Fruit fly (Drosophila melanogaster) whole organism, prepupa: ENCODE data around the gene CG6481.

ENCODE experiments used
- CG10631 ChIP-seq: fragments of 200-800 bp; sonication (Bioruptor generic); optimal IDR thresholded peaks from 2 replicates; lab custom pipeline; 2016; ENCODE audit warnings: missing biosample characterization, missing genetic modification characterization
- CG10669 ChIP-seq: fragments of 200-800 bp; sonication (Bioruptor generic); optimal IDR thresholded peaks from 3 replicates; lab custom pipeline; 2018; ENCODE audit warnings: missing biosample characterization, mild to moderate bottlenecking, missing genetic modification characterization, moderate library complexity
- CG15336 ChIP-seq: fragments of 200-800 bp; sonication (Bioruptor generic); IDR thresholded peaks from 2 replicates; pipeline ENCODE4 v1.3.6; 2022; ENCODE audit warnings: missing biosample characterization, missing genetic modification characterization
- CG1621 ChIP-seq: fragments of 200-800 bp; sonication (Bioruptor generic); optimal IDR thresholded peaks from 3 replicates; lab custom pipeline; 2018; ENCODE audit warnings: missing biosample characterization, mild to moderate bottlenecking, missing genetic modification characterization
- CG3032 ChIP-seq: fragments of 200-800 bp; optimal IDR thresholded peaks from 2 replicates; lab custom pipeline; 2019; ENCODE audit warnings: missing biosample characterization, mild to moderate bottlenecking, missing genetic modification characterization, moderate library complexity
- CG31627 ChIP-seq: fragments of 200-800 bp; sonication (Bioruptor generic); optimal IDR thresholded peaks from 3 replicates; lab custom pipeline; 2016; ENCODE audit warnings: missing biosample characterization, missing genetic modification characterization
- CG32006 ChIP-seq: fragments of 200-800 bp; sonication (Bioruptor generic); optimal IDR thresholded peaks from 3 replicates; lab custom pipeline; 2017; ENCODE audit warnings: missing biosample characterization, mild to moderate bottlenecking, missing genetic modification characterization
- CG34406 ChIP-seq: fragments of 200-800 bp; sonication (Bioruptor generic); optimal IDR thresholded peaks from 3 replicates; lab custom pipeline; 2016; ENCODE audit warnings: missing biosample characterization, missing genetic modification characterization
- CG4318 ChIP-seq: fragments of 200-800 bp; sonication (Bioruptor generic); optimal IDR thresholded peaks from 3 replicates; lab custom pipeline; 2017; ENCODE audit warnings: missing biosample characterization, mild to moderate bottlenecking, missing genetic modification characterization
- CG6163 ChIP-seq: fragments of 200-800 bp; sonication (Bioruptor generic); IDR thresholded peaks from 3 replicates; pipeline ENCODE4 v1.3.6; 2022; ENCODE audit warnings: missing biosample characterization, missing genetic modification characterization
- CG6276 ChIP-seq: fragments of 200-800 bp; sonication (Bioruptor generic); optimal IDR thresholded peaks from 2 replicates; lab custom pipeline; 2017; ENCODE audit warnings: missing biosample characterization, mild to moderate bottlenecking, missing genetic modification characterization
- CG6792 ChIP-seq: fragments of 200-800 bp; sonication (Bioruptor generic); optimal IDR thresholded peaks from 3 replicates; lab custom pipeline; 2016; ENCODE audit warnings: missing biosample characterization, missing genetic modification characterization
- CG7368 ChIP-seq: fragments of 200-800 bp; sonication (Bioruptor generic); optimal IDR thresholded peaks from 3 replicates; lab custom pipeline; 2016; ENCODE audit warnings: missing biosample characterization, missing genetic modification characterization
- CG8119 ChIP-seq: fragments of 200-800 bp; sonication (Bioruptor generic); IDR thresholded peaks from 3 replicates; pipeline ENCODE4 v1.3.6; 2022; ENCODE audit warnings: missing biosample characterization, missing genetic modification characterization
- CG8632 ChIP-seq: fragments of 200-800 bp; sonication (Bioruptor generic); optimal IDR thresholded peaks from 3 replicates; lab custom pipeline; 2016; ENCODE audit warnings: missing biosample characterization, missing genetic modification characterization
- Eip78C ChIP-seq: fragments of 200-800 bp; sonication (Bioruptor generic); peaks from one replicate; lab custom pipeline; 2016; ENCODE audit warnings: missing biosample characterization, missing genetic modification characterization
- Eip93F ChIP-seq: fragments of 200-800 bp; sonication (Bioruptor generic); optimal IDR thresholded peaks from 2 replicates; lab custom pipeline; 2016; ENCODE audit warnings: missing biosample characterization, mild to moderate bottlenecking, missing genetic modification characterization
- Ets21C ChIP-seq: fragments of 200-800 bp; sonication (Bioruptor generic); optimal IDR thresholded peaks from 3 replicates; lab custom pipeline; 2016; ENCODE audit warnings: missing biosample characterization, missing genetic modification characterization
- Gug ChIP-seq: fragments of 200-800 bp; sonication (Bioruptor generic); IDR thresholded peaks from 2 replicates; pipeline ENCODE4 v1.3.6; 2022; ENCODE audit warnings: missing biosample characterization, missing genetic modification characterization
- Hr38 ChIP-seq: sonication (Bioruptor generic); optimal IDR thresholded peaks from 2 replicates; lab custom pipeline; 2016; ENCODE audit warnings: missing biosample characterization, missing genetic modification characterization
- Hr39 ChIP-seq: fragments of 200-800 bp; sonication (Bioruptor generic); optimal IDR thresholded peaks from 2 replicates; lab custom pipeline; 2016; ENCODE audit warnings: missing biosample characterization, missing genetic modification characterization
- Hr4 ChIP-seq: fragments of 200-800 bp; sonication (Bioruptor generic); optimal IDR thresholded peaks from 3 replicates; lab custom pipeline; 2016; ENCODE audit warnings: missing biosample characterization, missing genetic modification characterization
- Lpt ChIP-seq: fragments of 200-800 bp; sonication (Bioruptor generic); optimal IDR thresholded peaks from 3 replicates; lab custom pipeline; 2016; ENCODE audit warnings: missing biosample characterization, missing genetic modification characterization
- Met ChIP-seq: fragments of 200-800 bp; sonication (Bioruptor generic); optimal IDR thresholded peaks from 3 replicates; lab custom pipeline; 2016; ENCODE audit warnings: missing biosample characterization, missing genetic modification characterization
- OdsH ChIP-seq: fragments of 200-800 bp; sonication (Bioruptor generic); optimal IDR thresholded peaks from 3 replicates; lab custom pipeline; 2016; ENCODE audit warnings: missing biosample characterization, missing genetic modification characterization
- Smox ChIP-seq: fragments of 200-800 bp; sonication (Bioruptor generic); optimal IDR thresholded peaks from 3 replicates; lab custom pipeline; 2016; ENCODE audit warnings: missing biosample characterization, missing genetic modification characterization
- Sox15 ChIP-seq: fragments of 200-800 bp; sonication (Bioruptor generic); optimal IDR thresholded peaks from 3 replicates; lab custom pipeline; 2016; ENCODE audit warnings: missing biosample characterization, missing genetic modification characterization
- acj6 ChIP-seq: fragments of 200-800 bp; sonication (Bioruptor generic); optimal IDR thresholded peaks from 3 replicates; lab custom pipeline; 2016; ENCODE audit warnings: missing biosample characterization, missing genetic modification characterization
- cyc ChIP-seq: fragments of 200-800 bp; sonication (Bioruptor generic); optimal IDR thresholded peaks from 3 replicates; lab custom pipeline; 2016; ENCODE audit warnings: missing biosample characterization, missing genetic modification characterization
- dac ChIP-seq: fragments of 200-800 bp; sonication (Bioruptor generic); optimal IDR thresholded peaks from 2 replicates; lab custom pipeline; 2017; ENCODE audit warnings: missing biosample characterization, mild to moderate bottlenecking, missing genetic modification characterization
- dsx ChIP-seq: fragments of 200-800 bp; optimal IDR thresholded peaks from 3 replicates; lab custom pipeline; 2019; ENCODE audit warnings: missing biosample characterization, mild to moderate bottlenecking, missing genetic modification characterization, moderate library complexity; ENCODE audit not compliant: poor library complexity, severe bottlenecking
- eg ChIP-seq: fragments of 200-800 bp; sonication (Bioruptor generic); IDR thresholded peaks from 3 replicates; pipeline ENCODE4 v1.3.6; 2022; ENCODE audit warnings: missing biosample characterization, missing genetic modification characterization
- esn ChIP-seq: fragments of 200-800 bp; sonication (Bioruptor generic); optimal IDR thresholded peaks from 2 replicates; lab custom pipeline; 2016; ENCODE audit warnings: missing biosample characterization, mild to moderate bottlenecking, missing genetic modification characterization, moderate library complexity
- fkh ChIP-seq: fragments of 200-800 bp; sonication (Bioruptor generic); optimal IDR thresholded peaks from 3 replicates; lab custom pipeline; 2017; ENCODE audit warnings: missing biosample characterization, mild to moderate bottlenecking, missing genetic modification characterization, moderate library complexity
- net ChIP-seq: fragments of 200-800 bp; sonication (Bioruptor generic); optimal IDR thresholded peaks from 3 replicates; lab custom pipeline; 2016; ENCODE audit warnings: missing biosample characterization, missing genetic modification characterization
- pdm3 ChIP-seq: fragments of 200-800 bp; sonication (Bioruptor generic); optimal IDR thresholded peaks from 3 replicates; lab custom pipeline; 2016; ENCODE audit warnings: missing biosample characterization, missing genetic modification characterization
- salr ChIP-seq, 2 experiments: fragments of 200-800 bp; sonication (Bioruptor generic); optimal IDR thresholded peaks; 3 replicates each; lab custom pipeline; 2016 to 2018; ENCODE audit warnings: missing biosample characterization in 2 of 2, missing genetic modification characterization in 2 of 2, mild to moderate bottlenecking in 1 of 2
- spab ChIP-seq: fragments of 200-800 bp; sonication (Bioruptor generic); optimal IDR thresholded peaks from 2 replicates; lab custom pipeline; 2017; ENCODE audit warnings: missing biosample characterization, mild to moderate bottlenecking, missing genetic modification characterization, missing genetic modification reagents
- ss ChIP-seq, 2 experiments: fragments of 200-800 bp; sonication (Bioruptor generic); optimal IDR thresholded peaks; 2 replicates in 1 of 2; 3 replicates in 1 of 2; lab custom pipeline; 2017 to 2018; ENCODE audit warnings: mild to moderate bottlenecking in 2 of 2, missing biosample characterization in 2 of 2, missing genetic modification characterization in 2 of 2, moderate library complexity in 1 of 2
- svp ChIP-seq: fragments of 200-800 bp; sonication (Bioruptor generic); peaks from one replicate; lab custom pipeline; 2016; ENCODE audit warnings: missing biosample characterization, missing genetic modification characterization
- topi ChIP-seq: fragments of 200-800 bp; sonication (Bioruptor generic); optimal IDR thresholded peaks from 3 replicates; lab custom pipeline; 2016; ENCODE audit warnings: missing biosample characterization, missing genetic modification characterization
- vri ChIP-seq: fragments of 200-800 bp; sonication (Bioruptor generic); optimal IDR thresholded peaks from 3 replicates; lab custom pipeline; 2016; ENCODE audit warnings: missing biosample characterization, mild to moderate bottlenecking, missing genetic modification characterization

The CG6481 gene

dm6 chrX:18483261-18484218, 38.7 kb downstream of the CG6481 start, which contains the start of gene Hayan (continued):
- TF ChIP-seq topi (GFP tag; lab: Kevin White, UChicago) (peak; percentile 18), esn (peak; percentile 21), CG6163 (GFP tag; lab: Robert Waterston, UW) (peak; percentile 63; the same call in 2 of the 3 replicates), CG31627 (GFP tag; lab: Kevin White, UChicago) (no peak), ss (GFP tag; optimal IDR thresholded peaks at IDR 0.05; lab: Kevin White, UChicago) (peak; percentile 56 to 75), CG7368 (no peak), Lpt (GFP tag; lab: Kevin White, UChicago) (peak; percentile 50), vri (GFP tag; lab: Kevin White, UChicago) (peak; percentile 53), Met (GFP tag; lab: Kevin White, UChicago) (no peak), salr (GFP tag; optimal IDR thresholded peaks at IDR 0.05; lab: Kevin White, UChicago) (no peak), CG10631 (no peak), CG15336 (GFP tag; lab: Robert Waterston, UW) (peak; percentile 33; the same call in 1 of the 2 replicates), Eip93F (GFP tag; lab: Kevin White, UChicago) (no peak), net (GFP tag; lab: Kevin White, UChicago) (peak; percentile 44), CG32006 (GFP tag; lab: Kevin White, UChicago) (no peak), Smox (GFP tag; lab: Kevin White, UChicago) (peak; percentile 17), Gug (GFP tag; lab: Robert Waterston, UW) (no peak), pdm3 (GFP tag; lab: Kevin White, UChicago) (peak; percentile 38), Hr4 (GFP tag; lab: Kevin White, UChicago) (no peak), dsx (GFP tag; lab: Kevin White, UChicago) (peak; percentile 14), spab (GFP tag; lab: Kevin White, UChicago) (peak; percentile 29), CG8632 (no peak), CG6792 (peak; percentile 6)

dm6 chrX:18482537-18482936, 39.7 kb downstream of the CG6481 start:
- TF ChIP-seq ss (GFP tag; optimal IDR thresholded peaks at IDR 0.05; lab: Kevin White, UChicago): no peak

- TF ChIP-seq CG3032 (tag; lab: Kevin White, UChicago) (no peak), Ets21C (GFP tag; lab: Kevin White, UChicago) (no peak), cyc (GFP tag; lab: Kevin White, UChicago) (no peak), dsx (GFP tag; lab: Kevin White, UChicago) (no peak), svp (peak; percentile 36), OdsH (GFP tag; lab: Kevin White, UChicago) (no peak), CG32006 (GFP tag; lab: Kevin White, UChicago) (peak; percentile 23), Hr39 (GFP tag; lab: Kevin White, UChicago) (peak; percentile 3), CG10669 (GFP tag; lab: Kevin White, UChicago) (peak; percentile 21), CG8632 (no peak), acj6 (GFP tag; lab: Kevin White, UChicago) (no peak), CG1621 (tag; lab: Kevin White, UChicago) (no peak), Eip78C (GFP tag; lab: Kevin White, UChicago) (peak; percentile 74), topi (GFP tag; lab: Kevin White, UChicago) (no peak), eg (GFP tag; lab: Robert Waterston, UW) (peak; percentile 15; the same call in 2 of the 3 replicates), fkh (GFP tag; lab: Kevin White, UChicago) (peak; percentile 89), Met (GFP tag; lab: Kevin White, UChicago) (peak; percentile 43), CG34406 (GFP tag; lab: Kevin White, UChicago) (no peak), CG6163 (GFP tag; lab: Robert Waterston, UW) (peak; percentile 34; the same call in 1 of the 3 replicates), salr (GFP tag; optimal IDR thresholded peaks at IDR 0.05; lab: Kevin White, UChicago) (no peak), Hr38 (no peak), Sox15 (GFP tag; lab: Kevin White, UChicago) (no peak), spab (GFP tag; lab: Kevin White, UChicago) (no peak), CG4318 (GFP tag; lab: Kevin White, UChicago) (no peak), Lpt (GFP tag; lab: Kevin White, UChicago) (no peak), CG6276 (GFP tag; lab: Kevin White, UChicago) (no peak), Gug (GFP tag; lab: Robert Waterston, UW) (no peak), Hr4 (GFP tag; lab: Kevin White, UChicago) (peak; percentile 33), CG8119 (no peak; the same call in 2 of the 3 replicates), dac (GFP tag; lab: Kevin White, UChicago) (no peak)
Measured at dm6 chrX:18479307-18480134, 42.7 kb downstream of the CG6481 start, which contains the start of gene CG32547. CG32547 (minus strand) TSS chrX:18479487.
